Worm (Caenorhabditis elegans) whole organism, L4 larva: ENCODE data around the gene K02E10.7.

Experiments used
- R02D3.7 ChIP-seq: fragments of 150-350 bp; sonication (generic microtip); optimal IDR thresholded peaks from 3 replicates; lab custom pipeline; 2014; ENCODE audit warnings: missing biosample characterization, missing genetic modification characterization
- Y48G9A.11 ChIP-seq: fragments of 200-800 bp; sonication (Bioruptor generic); IDR thresholded peaks from 2 replicates; pipeline ENCODE4 v1.3.6; 2022; ENCODE audit warnings: missing genetic modification reagents, missing genetic modification characterization, missing compliant biosample characterization
- Y5F2A.4 ChIP-seq: fragments of 200-800 bp; sonication (Bioruptor generic); optimal IDR thresholded peaks from 2 replicates; lab custom pipeline; 2018; ENCODE audit warnings: mild to moderate bottlenecking, missing genetic modification characterization, missing compliant biosample characterization
- aha-1 ChIP-seq: fragments of 150-350 bp; peaks from one replicate; lab custom pipeline; 2014; ENCODE audit warnings: missing biosample characterization, missing genetic modification characterization
- attf-4 ChIP-seq: sonication (generic microtip); optimal IDR thresholded peaks from 3 replicates; lab custom pipeline; 2017; ENCODE audit warnings: missing biosample characterization, missing genetic modification characterization
- ceh-44 ChIP-seq: fragments of 200-800 bp; sonication (Bioruptor generic); IDR thresholded peaks from 2 replicates; pipeline ENCODE4 v1.3.6; 2022; ENCODE audit warnings: missing genetic modification reagents, missing genetic modification characterization, missing compliant biosample characterization
- cey-2 ChIP-seq: sonication (generic microtip); optimal IDR thresholded peaks from 3 replicates; lab custom pipeline; 2017; ENCODE audit warnings: missing genetic modification characterization, mild to moderate bottlenecking, missing compliant biosample characterization, antibody characterized with exemption, borderline replicate concordance; ENCODE audit not compliant: insufficient read depth
- ctbp-1 ChIP-seq: fragments of 200-800 bp; sonication (Bioruptor generic); IDR thresholded peaks from 2 replicates; pipeline ENCODE4 v1.3.6; 2022; ENCODE audit warnings: missing genetic modification reagents, missing genetic modification characterization, missing compliant biosample characterization
- daf-12 ChIP-seq: fragments of 150-350 bp; optimal IDR thresholded peaks from 2 replicates; lab custom pipeline; 2014; ENCODE audit warnings: missing biosample characterization, missing genetic modification reagents, missing genetic modification characterization
- daf-19 ChIP-seq: fragments of 200-800 bp; sonication (Bioruptor generic); conservative IDR thresholded peaks from 2 replicates; pipeline ENCODE4 v1.3.6; 2022; ENCODE audit warnings: missing genetic modification characterization, missing compliant biosample characterization
- dmd-6 ChIP-seq: fragments of 200-800 bp; sonication (Bioruptor generic); IDR thresholded peaks from 2 replicates; pipeline ENCODE4 v1.3.6; 2022; ENCODE audit warnings: missing genetic modification reagents, missing genetic modification characterization, missing compliant biosample characterization
- fkh-10 ChIP-seq: fragments of 150-350 bp; optimal IDR thresholded peaks from 2 replicates; lab custom pipeline; 2014; ENCODE audit warnings: missing biosample characterization, missing genetic modification reagents, missing genetic modification characterization
- gei-8 ChIP-seq: fragments of 200-800 bp; sonication (Bioruptor generic); optimal IDR thresholded peaks from 2 replicates; lab custom pipeline; 2018; ENCODE audit warnings: mild to moderate bottlenecking, missing genetic modification characterization, missing compliant biosample characterization
- hif-1 ChIP-seq, 2 experiments: sonication (generic microtip); optimal IDR thresholded peaks; 2 replicates each; lab custom pipeline; 2016 to 2017; ENCODE audit warnings: missing compliant biosample characterization in 2 of 2, missing genetic modification characterization in 2 of 2, missing genetic modification reagents in 2 of 2, missing genotype in 2 of 2, mild to moderate bottlenecking in 1 of 2
- hmg-1.1 ChIP-seq: fragments of 200-800 bp; sonication (Bioruptor generic); IDR thresholded peaks from 2 replicates; pipeline ENCODE4 v1.3.6; 2022; ENCODE audit warnings: missing genetic modification reagents, missing genetic modification characterization, missing compliant biosample characterization
- jun-1 ChIP-seq: fragments of 150-350 bp; optimal IDR thresholded peaks from 2 replicates; lab custom pipeline; 2014; ENCODE audit warnings: missing biosample characterization, missing genetic modification reagents, missing genetic modification characterization
- lin-38 ChIP-seq: fragments of 200-800 bp; sonication (Bioruptor generic); IDR thresholded peaks from 2 replicates; pipeline ENCODE4 v1.3.6; 2022; ENCODE audit warnings: missing genetic modification reagents, missing genetic modification characterization, missing compliant biosample characterization
- lin-39 ChIP-seq: fragments of 150-350 bp; optimal IDR thresholded peaks from 2 replicates; lab custom pipeline; 2014; ENCODE audit warnings: missing biosample characterization, missing genetic modification reagents, missing genetic modification characterization
- lir-3 ChIP-seq: sonication (generic microtip); optimal IDR thresholded peaks from 2 replicates; lab custom pipeline; 2016; ENCODE audit warnings: mild to moderate bottlenecking, missing genetic modification characterization, missing compliant biosample characterization
- mep-1 ChIP-seq: fragments of 150-350 bp; sonication (generic microtip); optimal IDR thresholded peaks from 3 replicates; lab custom pipeline; 2014; ENCODE audit warnings: missing biosample characterization, missing genetic modification characterization
- nhr-102 ChIP-seq: sonication (generic microtip); optimal IDR thresholded peaks from 2 replicates; lab custom pipeline; 2016; ENCODE audit warnings: mild to moderate bottlenecking, missing genetic modification characterization, moderate library complexity, missing compliant biosample characterization
- nhr-11 ChIP-seq: fragments of 150-350 bp; optimal IDR thresholded peaks from 2 replicates; lab custom pipeline; 2014; ENCODE audit warnings: missing biosample characterization, missing genetic modification characterization
- nhr-111 ChIP-seq: fragments of 200-800 bp; sonication (Bioruptor generic); optimal IDR thresholded peaks from 2 replicates; lab custom pipeline; 2018; ENCODE audit warnings: mild to moderate bottlenecking, missing genetic modification characterization, missing compliant biosample characterization
- nhr-237 ChIP-seq: sonication (generic microtip); optimal IDR thresholded peaks from 2 replicates; lab custom pipeline; 2017; ENCODE audit warnings: missing biosample characterization, missing genetic modification characterization
- nhr-41 ChIP-seq: fragments of 200-800 bp; sonication (Bioruptor generic); IDR thresholded peaks from 2 replicates; pipeline ENCODE4 v1.3.6; 2022; ENCODE audit warnings: missing genetic modification reagents, missing genetic modification characterization, missing compliant biosample characterization
- nhr-77 ChIP-seq: fragments of 150-350 bp; optimal IDR thresholded peaks from 2 replicates; lab custom pipeline; 2014; ENCODE audit warnings: missing biosample characterization, missing genetic modification characterization
- rbr-2 ChIP-seq: sonication (generic microtip); optimal IDR thresholded peaks from 2 replicates; lab custom pipeline; 2016; ENCODE audit warnings: missing genotype, missing genetic modification characterization, missing compliant biosample characterization
- tag-97 ChIP-seq: fragments of 200-800 bp; sonication (Bioruptor generic); IDR thresholded peaks from 2 replicates; pipeline ENCODE4 v1.3.6; 2022; ENCODE audit warnings: missing genetic modification characterization, missing compliant biosample characterization
- unc-62 ChIP-seq, 3 experiments: fragments of 150-350 bp in 1 of 3; sonication (generic microtip); optimal IDR thresholded peaks in 2 of 3; peaks in 1 of 3; 1 replicate in 1 of 3; 2 replicates in 2 of 3; lab custom pipeline; 2014 to 2017; ENCODE audit warnings: missing biosample characterization in 3 of 3, missing genetic modification characterization in 3 of 3, missing genetic modification reagents in 3 of 3, missing genotype in 1 of 3
- vab-7 ChIP-seq: fragments of 200-800 bp; sonication (Bioruptor generic); IDR thresholded peaks from 2 replicates; pipeline ENCODE4 v1.3.6; 2022; ENCODE audit warnings: missing genetic modification reagents, missing genetic modification characterization, missing compliant biosample characterization
- zip-2 ChIP-seq: fragments of 150-350 bp; optimal IDR thresholded peaks from 2 replicates; lab custom pipeline; 2014; ENCODE audit warnings: missing biosample characterization, missing genetic modification characterization

Gene K02E10.7

ce11 chrX:2473618-2474017 lies 34.7 kb downstream of the K02E10.7 start, which contains the start of gene R04B3.2:
R04B3.2 (minus strand) TSS chrX:2473718.
- TF ChIP-seq nhr-41 (GFP tag; lab: Robert Waterston, UW) (no peak), unc-62 (GFP tag; optimal IDR thresholded peaks at IDR 0.05 in 1 of 2; lab: Kevin White, UChicago) (peak in 1 of 2 experiments; percentile 6), unc-62 (tag; optimal IDR thresholded peaks at IDR 0.05; lab: Kevin White, UChicago) (no peak)

ce11 chrX:2471303-2471702 lies 37.0 kb downstream of the K02E10.7 start, which contains the start of gene R04B3.1:
R04B3.1 (minus strand) TSS chrX:2471403.
- TF ChIP-seq aha-1 (tag; lab: Kevin White, UChicago), result no peak

ce11 chrX:2464064-2464463 lies 44.3 kb downstream of the K02E10.7 start:
- TF ChIP-seq ctbp-1 (GFP tag; lab: Robert Waterston, UW), result 0 out of 2 replicates have a peak, but pooled peaks have one; percentile 29
- TF ChIP-seq zip-2 (tag; lab: Kevin White, UChicago), result no peak

ce11 chrX:2461742-2462141 lies 46.6 kb downstream of the K02E10.7 start:
- TF ChIP-seq cey-2 (no peak), lin-39 (no peak), hmg-1.1 (GFP tag; lab: Robert Waterston, UW) (no peak), lir-3 (tag; lab: Kevin White, UChicago) (no peak), vab-7 (no peak), mep-1 (tag; lab: Kevin White, UChicago) (no peak), gei-8 (GFP tag; lab: Kevin White, UChicago) (no peak), daf-19 (no peak), rbr-2 (tag; lab: Kevin White, UChicago) (no peak)

- TF ChIP-seq nhr-11 (tag; lab: Kevin White, UChicago) (no peak), nhr-237 (tag; lab: Kevin White, UChicago) (no peak), dmd-6 (no peak), lin-39 (no peak), nhr-102 (tag; lab: Kevin White, UChicago) (no peak), daf-12 (tag; lab: Kevin White, UChicago) (no peak), R02D3.7 (tag; lab: Kevin White, UChicago) (no peak), ceh-44 (GFP tag; lab: Robert Waterston, UW) (no peak), Y5F2A.4 (no peak), vab-7 (no peak), jun-1 (tag; lab: Kevin White, UChicago) (no peak), hif-1 (tag; optimal IDR thresholded peaks at IDR 0.05; lab: Kevin White, UChicago) (no peak), lin-38 (GFP tag; lab: Robert Waterston, UW) (no peak), tag-97 (GFP tag; lab: Robert Waterston, UW) (no peak), nhr-111 (GFP tag; lab: Kevin White, UChicago) (no peak), unc-62 (GFP tag; optimal IDR thresholded peaks at IDR 0.05 in 1 of 2; lab: Kevin White, UChicago) (no peak), unc-62 (tag; optimal IDR thresholded peaks at IDR 0.05; lab: Kevin White, UChicago) (no peak), Y48G9A.11 (GFP tag; lab: Robert Waterston, UW) (no peak), nhr-77 (tag; lab: Kevin White, UChicago) (no peak), attf-4 (tag; lab: Kevin White, UChicago) (no peak)
Observed at ce11 chrX:2459793-2460192, 48.6 kb downstream of the K02E10.7 start, which contains the start of gene fox-1. fox-1 (minus strand) TSS chrX:2459893.

- TF ChIP-seq Y48G9A.11 (GFP tag; lab: Robert Waterston, UW) (no peak), fkh-10 (GFP tag; lab: Kevin White, UChicago) (peak; percentile 83), aha-1 (tag; lab: Kevin White, UChicago) (peak; percentile 14)
Observed at ce11 chrX:2457461-2457860, 50.9 kb downstream of the K02E10.7 start.
